Fruit fly (Drosophila melanogaster) whole organism, embryonic: ENCODE results near the gene BRWD3.
A peak's percentile ranks its signal among the peaks of the same experiment; 100 is the strongest.

Experiments
- Awh ChIP-seq: fragments of 200-800 bp; sonication (Bioruptor generic); IDR thresholded peaks from 2 replicates; pipeline ENCODE4, ENCODE4 v1.3.6; 2022; ENCODE audit warnings: missing biosample characterization, missing genetic modification characterization
- Bteb2 ChIP-seq: fragments of 200-800 bp; sonication (Bioruptor generic); optimal IDR thresholded peaks from 2 replicates; lab custom pipeline; 2016; ENCODE audit warnings: missing biosample characterization, missing genetic modification characterization
- CG10209 ChIP-seq: fragments of 200-800 bp; sonication (Bioruptor generic); optimal IDR thresholded peaks from 3 replicates; lab custom pipeline; 2017; ENCODE audit warnings: missing biosample characterization, mild to moderate bottlenecking, missing genetic modification characterization, missing genetic modification reagents
- CG10267 ChIP-seq: fragments of 200-800 bp; sonication (Bioruptor generic); optimal IDR thresholded peaks from 2 replicates; lab custom pipeline; 2018; ENCODE audit warnings: missing biosample characterization, mild to moderate bottlenecking, missing genetic modification characterization, moderate library complexity
- CG10431 ChIP-seq: fragments of 200-800 bp; sonication (Bioruptor generic); optimal IDR thresholded peaks from 3 replicates; lab custom pipeline; 2018; ENCODE audit warnings: missing biosample characterization, mild to moderate bottlenecking, missing genetic modification characterization
- CG12071 ChIP-seq: fragments of 200-800 bp; sonication (Bioruptor generic); optimal IDR thresholded peaks from 3 replicates; lab custom pipeline; 2018; ENCODE audit warnings: missing biosample characterization, mild to moderate bottlenecking, missing genetic modification characterization
- CG12219 ChIP-seq: fragments of 200-800 bp; sonication (Bioruptor generic); optimal IDR thresholded peaks from 3 replicates; lab custom pipeline; 2018; ENCODE audit warnings: missing biosample characterization, mild to moderate bottlenecking, missing genetic modification characterization
- CG14860 ChIP-seq: fragments of 200-800 bp; sonication (Bioruptor generic); IDR thresholded peaks from 3 replicates; pipeline ENCODE4 v1.3.6; 2022; ENCODE audit warnings: missing biosample characterization, missing genetic modification characterization; ENCODE audit not compliant: partially characterized antibody
- CG15601 ChIP-seq: fragments of 200-800 bp; sonication (Bioruptor generic); optimal IDR thresholded peaks from 3 replicates; lab custom pipeline; 2019; ENCODE audit warnings: missing biosample characterization, mild to moderate bottlenecking, missing genetic modification characterization, moderate library complexity
- CG17186 ChIP-seq: fragments of 200-800 bp; sonication (Bioruptor generic); optimal IDR thresholded peaks from 3 replicates; lab custom pipeline; 2017; ENCODE audit warnings: missing biosample characterization, missing genetic modification reagents, missing genetic modification characterization
- CG17385 ChIP-seq: fragments of 200-800 bp; sonication (Bioruptor generic); optimal IDR thresholded peaks from 3 replicates; lab custom pipeline; 2018; ENCODE audit warnings: missing biosample characterization, mild to moderate bottlenecking, missing genetic modification characterization
- CG17568 ChIP-seq: fragments of 200-800 bp; sonication (Bioruptor generic); optimal IDR thresholded peaks from 2 replicates; lab custom pipeline; 2018; ENCODE audit warnings: missing biosample characterization, mild to moderate bottlenecking, missing genetic modification characterization, moderate library complexity
- CG18262 ChIP-seq: fragments of 200-800 bp; optimal IDR thresholded peaks from 3 replicates; lab custom pipeline; 2019; ENCODE audit warnings: missing biosample characterization, mild to moderate bottlenecking, missing genetic modification characterization, moderate library complexity
- CG18476 ChIP-seq: fragments of 200-800 bp; sonication (Bioruptor generic); optimal IDR thresholded peaks from 2 replicates; lab custom pipeline; 2016; ENCODE audit warnings: missing biosample characterization, mild to moderate bottlenecking, missing genetic modification characterization
- CG3407 ChIP-seq: fragments of 200-800 bp; sonication (Bioruptor generic); optimal IDR thresholded peaks from 2 replicates; lab custom pipeline; 2018; ENCODE audit warnings: missing biosample characterization, mild to moderate bottlenecking, missing genetic modification characterization
- CG34376 ChIP-seq: fragments of 200-800 bp; sonication (Bioruptor generic); optimal IDR thresholded peaks from 2 replicates; lab custom pipeline; 2018; ENCODE audit warnings: missing biosample characterization, mild to moderate bottlenecking, missing genetic modification characterization
- CG4282 ChIP-seq: fragments of 200-800 bp; sonication (Bioruptor generic); optimal IDR thresholded peaks from 2 replicates; lab custom pipeline; 2016; ENCODE audit warnings: missing biosample characterization, missing genetic modification characterization
- CG4707 ChIP-seq: fragments of 200-800 bp; sonication (Bioruptor generic); optimal IDR thresholded peaks from 2 replicates; lab custom pipeline; 2018; ENCODE audit warnings: missing biosample characterization, mild to moderate bottlenecking, missing genetic modification characterization, moderate library complexity
- CG5180 ChIP-seq: fragments of 200-800 bp; sonication (Bioruptor generic); optimal IDR thresholded peaks from 3 replicates; lab custom pipeline; 2017; ENCODE audit warnings: missing biosample characterization, missing genetic modification characterization, mild to moderate bottlenecking, moderate library complexity, missing genetic modification reagents
- CG6254 ChIP-seq: fragments of 200-800 bp; sonication (Bioruptor generic); optimal IDR thresholded peaks from 3 replicates; lab custom pipeline; 2017; ENCODE audit warnings: mild to moderate bottlenecking, missing biosample characterization, missing genetic modification reagents, missing genetic modification characterization
- CG6683 ChIP-seq: fragments of 200-800 bp; sonication (Bioruptor generic); optimal IDR thresholded peaks from 2 replicates; lab custom pipeline; 2017; ENCODE audit warnings: missing biosample characterization, mild to moderate bottlenecking, missing genetic modification characterization, missing genetic modification reagents
- CG8089 ChIP-seq: fragments of 200-800 bp; sonication (Bioruptor generic); optimal IDR thresholded peaks from 3 replicates; lab custom pipeline; 2016; ENCODE audit warnings: missing biosample characterization, missing genetic modification characterization
- CG8281 ChIP-seq: fragments of 200-800 bp; sonication (Bioruptor generic); optimal IDR thresholded peaks from 2 replicates; lab custom pipeline; 2018; ENCODE audit warnings: missing biosample characterization, mild to moderate bottlenecking, missing genetic modification characterization, moderate library complexity
- CG8359 ChIP-seq: fragments of 200-800 bp; sonication (Bioruptor generic); optimal IDR thresholded peaks from 2 replicates; lab custom pipeline; 2017; ENCODE audit warnings: missing biosample characterization, mild to moderate bottlenecking, missing genetic modification characterization, borderline replicate concordance
- CG8944 ChIP-seq: fragments of 200-800 bp; sonication (Bioruptor generic); optimal IDR thresholded peaks from 3 replicates; lab custom pipeline; 2016; ENCODE audit warnings: missing biosample characterization, missing genetic modification characterization
- CHES-1-like ChIP-seq: fragments of 200-800 bp; sonication (Bioruptor generic); optimal IDR thresholded peaks from 2 replicates; lab custom pipeline; 2016; ENCODE audit warnings: missing biosample characterization, missing genetic modification characterization
- CkIIα-i1 ChIP-seq: fragments of 200-800 bp; sonication (Bioruptor generic); IDR thresholded peaks from 2 replicates; pipeline ENCODE4 v1.3.6; 2022; ENCODE audit warnings: missing biosample characterization, missing genetic modification characterization
- CoRest ChIP-seq: fragments of 200-800 bp; sonication (Bioruptor generic); optimal IDR thresholded peaks from 3 replicates; lab custom pipeline; 2018; ENCODE audit warnings: missing biosample characterization, mild to moderate bottlenecking, missing genetic modification characterization, moderate library complexity
- MTF-1 ChIP-seq: fragments of 200-800 bp; sonication (Bioruptor generic); optimal IDR thresholded peaks from 2 replicates; lab custom pipeline; 2018; ENCODE audit warnings: missing biosample characterization, mild to moderate bottlenecking, missing genetic modification characterization, borderline replicate concordance
- NK7.1 ChIP-seq: fragments of 200-800 bp; sonication (Bioruptor generic); optimal IDR thresholded peaks from 3 replicates; lab custom pipeline; 2016; ENCODE audit warnings: missing biosample characterization, missing genetic modification characterization
- Nf-YB ChIP-seq: fragments of 200-800 bp; sonication (Bioruptor generic); optimal IDR thresholded peaks from 3 replicates; lab custom pipeline; 2019; ENCODE audit warnings: missing biosample characterization, mild to moderate bottlenecking, missing genetic modification characterization, moderate library complexity
- Opbp ChIP-seq: fragments of 200-800 bp; sonication (Bioruptor generic); IDR thresholded peaks from 3 replicates; pipeline ENCODE4 v1.3.6; 2022; ENCODE audit warnings: missing biosample characterization, missing genetic modification characterization; ENCODE audit not compliant: partially characterized antibody
- Taf1 ChIP-seq: fragments of 200-800 bp; sonication (Bioruptor generic); IDR thresholded peaks from 2 replicates; pipeline ENCODE4 v1.3.6; 2022; ENCODE audit warnings: missing biosample characterization, missing genetic modification characterization
- Vsx1 ChIP-seq: fragments of 200-800 bp; sonication (Bioruptor generic); optimal IDR thresholded peaks from 2 replicates; lab custom pipeline; 2017; ENCODE audit warnings: missing biosample characterization, mild to moderate bottlenecking, missing genetic modification characterization, missing genetic modification reagents
- aop ChIP-seq: fragments of 200-800 bp; sonication (Bioruptor generic); IDR thresholded peaks from 2 replicates; pipeline ENCODE4 v1.3.6; 2022; ENCODE audit warnings: missing biosample characterization, missing genetic modification characterization
- ase ChIP-seq: fragments of 200-800 bp; sonication (Bioruptor generic); IDR thresholded peaks from 3 replicates; pipeline ENCODE4 v1.3.6; 2022; ENCODE audit warnings: missing biosample characterization, missing genetic modification characterization
- cato ChIP-seq: fragments of 200-800 bp; sonication (Bioruptor generic); optimal IDR thresholded peaks from 2 replicates; lab custom pipeline; 2016; ENCODE audit warnings: missing biosample characterization, missing genetic modification characterization, borderline replicate concordance
- kni ChIP-seq: fragments of 200-800 bp; sonication (Bioruptor generic); optimal IDR thresholded peaks from 3 replicates; lab custom pipeline; 2017; ENCODE audit warnings: mild to moderate bottlenecking, missing biosample characterization, missing genetic modification reagents, missing genetic modification characterization
- lab ChIP-seq: fragments of 200-800 bp; sonication (Bioruptor generic); optimal IDR thresholded peaks from 3 replicates; lab custom pipeline; 2017; ENCODE audit warnings: missing biosample characterization, missing genetic modification characterization, mild to moderate bottlenecking, moderate library complexity, missing genetic modification reagents
- phol ChIP-seq: fragments of 200-800 bp; sonication (Bioruptor generic); optimal IDR thresholded peaks from 3 replicates; lab custom pipeline; 2018; ENCODE audit warnings: missing biosample characterization, mild to moderate bottlenecking, missing genetic modification characterization, moderate library complexity
- sc ChIP-seq, 3 experiments: fragments of >200 bp in 2 of 3; fragments of 200-800 bp in 1 of 3; sonication (Bioruptor generic) in 1 of 3; optimal IDR thresholded peaks; 2 replicates in 2 of 3; 3 replicates in 1 of 3; lab custom pipeline; 2017; ENCODE audit warnings: mild to moderate bottlenecking in 1 of 3, missing biosample characterization in 1 of 3, missing genetic modification characterization in 1 of 3, missing genetic modification reagents in 1 of 3
- tll ChIP-seq, 2 experiments: fragments of 200-800 bp in 1 of 2; fragments of >200 bp in 1 of 2; sonication (Bioruptor generic) in 1 of 2; optimal IDR thresholded peaks; 2 replicates each; lab custom pipeline; 2017 to 2019; ENCODE audit warnings: missing biosample characterization in 2 of 2, missing genetic modification characterization in 2 of 2, mild to moderate bottlenecking in 1 of 2, moderate library complexity in 1 of 2
- toy ChIP-seq: fragments of 200-800 bp; sonication (Bioruptor generic); IDR thresholded peaks from 2 replicates; pipeline ENCODE4 v1.3.6; 2022; ENCODE audit warnings: missing biosample characterization, missing genetic modification characterization
- trem ChIP-seq: fragments of 200-800 bp; optimal IDR thresholded peaks from 3 replicates; lab custom pipeline; 2019; ENCODE audit warnings: missing biosample characterization, mild to moderate bottlenecking, missing genetic modification characterization, moderate library complexity

The BRWD3 gene

DNA sequence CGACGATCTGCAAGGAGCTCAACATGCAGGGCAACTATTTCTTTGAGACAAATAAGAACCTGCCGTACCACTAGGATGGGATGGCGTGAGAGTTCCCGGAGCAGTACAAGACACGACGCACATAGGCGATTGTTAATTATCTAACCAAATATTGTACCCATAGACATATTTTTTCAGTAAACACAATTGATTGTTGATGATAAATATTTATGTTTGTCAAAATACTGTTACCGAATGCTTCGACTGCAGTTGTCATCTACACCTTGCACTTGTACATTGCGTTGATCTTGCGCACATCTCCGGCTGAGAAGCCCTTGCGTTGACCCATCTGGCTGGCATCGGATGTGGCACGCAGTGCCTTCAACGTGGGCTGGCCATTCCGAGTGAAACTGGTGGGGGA is 25.6 kb upstream of the BRWD3 start (continued):
- TF ChIP-seq sc (optimal IDR thresholded peaks at IDR 0.05; lab: Kevin White, UChicago) = no peak
- peak; percentile 10 for TF ChIP-seq sc (GFP tag; optimal IDR thresholded peaks at IDR 0.05; lab: Kevin White, UChicago)
- peak; percentile 50 for TF ChIP-seq trem (tag; lab: Kevin White, UChicago)
- TF ChIP-seq CG14860 (GFP tag; lab: Robert Waterston, UW) = no peak
- peak; percentile 24 for TF ChIP-seq CG12219
- peak; percentile 58 for TF ChIP-seq MTF-1 (GFP tag; lab: Kevin White, UChicago)
- peak; percentile 62 for TF ChIP-seq CG10431
- TF ChIP-seq CG10267 (tag; lab: Kevin White, UChicago) = peak; percentile 30
- TF ChIP-seq CG5180 (GFP tag; lab: Kevin White, UChicago) = peak; percentile 42
- TF ChIP-seq CG8359 (GFP tag; lab: Kevin White, UChicago) = peak; percentile 60
- no peak for TF ChIP-seq cato (GFP tag; lab: Kevin White, UChicago)
- peak; percentile 57 for TF ChIP-seq CG3407
- TF ChIP-seq CG12071 (GFP tag; lab: Kevin White, UChicago) = peak; percentile 47
- no peak for TF ChIP-seq Taf1 (GFP tag; lab: Robert Waterston, UW)
- no peak for TF ChIP-seq CG4282
- peak; percentile 77 for TF ChIP-seq kni (GFP tag; lab: Kevin White, UChicago)
- TF ChIP-seq CG17186 (GFP tag; lab: Kevin White, UChicago) = peak; percentile 23
- peak; percentile 27 for TF ChIP-seq CG17568
- TF ChIP-seq lab (GFP tag; lab: Kevin White, UChicago) = peak; percentile 9
- no peak for TF ChIP-seq phol (tag; lab: Kevin White, UChicago)
- TF ChIP-seq Nf-YB (GFP tag; lab: Kevin White, UChicago) = peak; percentile 18
- TF ChIP-seq CG10209 = peak; percentile 4
- TF ChIP-seq CG15601 = peak; percentile 83
- peak; percentile 48 for TF ChIP-seq CG6254 (GFP tag; lab: Kevin White, UChicago)
- TF ChIP-seq Vsx1 (GFP tag; lab: Kevin White, UChicago) = peak; percentile 30
- TF ChIP-seq CG4707 = peak; percentile 56

DNA sequence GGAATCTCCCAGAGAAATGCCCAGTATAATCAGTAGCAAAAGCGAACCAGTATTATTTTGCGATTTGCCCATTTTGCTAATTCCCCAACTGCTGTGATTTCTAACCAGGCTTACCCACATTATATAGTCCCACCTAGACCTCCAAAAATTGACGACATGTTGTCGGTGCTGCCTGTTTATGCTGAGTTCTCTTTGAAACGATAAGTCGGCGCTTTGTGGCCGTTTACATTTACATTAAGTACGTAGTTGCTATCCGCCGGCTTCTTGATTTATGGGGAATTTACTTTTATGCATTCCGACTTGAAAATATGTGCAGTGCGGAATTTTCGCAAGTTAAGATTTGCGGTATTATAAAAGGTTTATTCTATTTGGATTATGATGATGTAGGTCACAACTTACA is 24.5 kb upstream of the BRWD3 start, which contains the start of gene CG5715:
CG5715 (minus strand) TSS at position 101 of the 400 bp plus-strand sequence.
- TF ChIP-seq CG18476 (no peak), CoRest (no peak), Awh (GFP tag; lab: Robert Waterston, UW) (no peak), CG8944 (GFP tag; lab: Kevin White, UChicago) (no peak), Opbp (GFP tag; lab: Robert Waterston, UW) (no peak), ase (GFP tag; lab: Robert Waterston, UW) (no peak), CHES-1-like (GFP tag; lab: Kevin White, UChicago) (no peak), CkIIα-i1 (GFP tag; lab: Robert Waterston, UW) (no peak), Bteb2 (GFP tag; lab: Kevin White, UChicago) (no peak), aop (GFP tag; lab: Robert Waterston, UW) (no peak), CG18262 (tag; lab: Kevin White, UChicago) (no peak), tll (GFP tag; optimal IDR thresholded peaks at IDR 0.05; lab: Kevin White, UChicago) (no peak), CG8089 (no peak), CG8281 (tag; lab: Kevin White, UChicago) (no peak), CG17385 (GFP tag; lab: Kevin White, UChicago) (no peak), CG34376 (GFP tag; lab: Kevin White, UChicago) (no peak), CG6683 (GFP tag; lab: Kevin White, UChicago) (no peak), NK7.1 (GFP tag; lab: Kevin White, UChicago) (no peak), toy (GFP tag; lab: Robert Waterston, UW) (no peak)
